Worm (Caenorhabditis elegans): ENCODE results near the gene atn-1.

DNA sequence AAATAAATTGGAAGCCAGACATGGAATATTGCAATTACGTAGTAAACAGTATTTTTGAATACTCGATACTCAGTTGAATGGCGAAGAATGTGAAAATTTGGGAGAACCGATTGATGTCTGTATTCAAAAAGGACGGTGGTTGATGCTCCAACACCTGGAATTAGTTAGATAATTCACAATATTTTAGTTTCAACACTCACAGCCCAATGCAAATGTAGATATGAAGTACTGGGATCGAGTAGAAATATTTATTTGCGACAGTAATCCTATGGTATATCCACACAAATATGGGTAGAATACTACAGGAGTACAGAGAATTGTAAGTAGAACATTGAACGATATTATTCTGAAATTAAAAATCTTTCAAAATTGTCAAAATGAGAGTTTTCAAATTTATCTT is 45.1 kb upstream of the atn-1 start:
- TF ChIP-seq tbx-11 (GFP tag; IDR thresholded peaks at IDR 0.05) (no peak), F13C5.2 (tag; optimal IDR thresholded peaks at IDR 0.05) (no peak), tra-4 (tag; optimal IDR thresholded peaks at IDR 0.05) (no peak), ceh-13 (GFP tag; optimal IDR thresholded peaks at IDR 0.05) (no peak), ama-1 (optimal IDR thresholded peaks at IDR 0.05) (no peak), pes-1 (GFP tag; IDR thresholded peaks at IDR 0.05) (no peak), flt-1 (GFP tag; IDR thresholded peaks at IDR 0.05) (no peak), B0310.2 (tag; optimal IDR thresholded peaks at IDR 0.05) (no peak), aly-1 (tag; optimal IDR thresholded peaks at IDR 0.05) (no peak), hnd-1 (tag; optimal IDR thresholded peaks at IDR 0.05) (no peak), tbx-37 (GFP tag; conservative IDR thresholded peaks at IDR 0.05) (no peak), ets-7 (tag; optimal IDR thresholded peaks at IDR 0.05) (no peak), scrt-1 (GFP tag; IDR thresholded peaks at IDR 0.05) (no peak), sea-1 (GFP tag; conservative IDR thresholded peaks at IDR 0.05) (no peak)

All from whole organism, early embryonic.